Worm (Caenorhabditis elegans): Measurements from ENCODE around the gene ZC8.6.

ZC8.6 gene

DNA sequence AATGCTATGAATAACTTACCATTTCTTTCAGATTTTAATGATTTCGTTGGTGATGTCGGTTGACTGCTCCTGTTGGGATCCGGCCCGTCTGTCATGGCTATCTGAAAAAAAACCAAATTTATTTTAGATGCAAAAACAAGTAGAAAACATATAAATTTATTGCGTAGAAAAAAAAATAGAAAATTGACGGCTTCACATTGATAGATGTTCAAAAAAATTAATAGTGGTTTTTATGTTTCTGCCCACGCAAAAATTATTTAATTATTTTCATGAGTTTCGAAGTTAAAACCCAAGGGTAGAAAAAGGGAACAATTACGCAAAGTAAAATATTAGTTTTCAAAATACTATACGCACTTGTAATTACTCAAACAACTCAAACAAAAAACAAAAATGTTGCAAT lies 67.7 kb downstream of the ZC8.6 start, which contains the start of gene mct-4:
Gene mct-4 (minus strand): TSS at position 101 of the 400 bp plus-strand sequence.
- TF ChIP-seq unc-55 (GFP tag; optimal IDR thresholded peaks at IDR 0.05) = no peak
- TF ChIP-seq sma-3 (GFP tag; optimal IDR thresholded peaks at IDR 0.05) = no peak
- no peak for TF ChIP-seq nhr-23 (tag; optimal IDR thresholded peaks at IDR 0.05)
- no peak for TF ChIP-seq nhr-6 (tag; optimal IDR thresholded peaks at IDR 0.05)
- TF ChIP-seq nhr-12 (tag; optimal IDR thresholded peaks at IDR 0.05) = no peak
- TF ChIP-seq lin-11 (tag; optimal IDR thresholded peaks at IDR 0.05) = no peak

DNA sequence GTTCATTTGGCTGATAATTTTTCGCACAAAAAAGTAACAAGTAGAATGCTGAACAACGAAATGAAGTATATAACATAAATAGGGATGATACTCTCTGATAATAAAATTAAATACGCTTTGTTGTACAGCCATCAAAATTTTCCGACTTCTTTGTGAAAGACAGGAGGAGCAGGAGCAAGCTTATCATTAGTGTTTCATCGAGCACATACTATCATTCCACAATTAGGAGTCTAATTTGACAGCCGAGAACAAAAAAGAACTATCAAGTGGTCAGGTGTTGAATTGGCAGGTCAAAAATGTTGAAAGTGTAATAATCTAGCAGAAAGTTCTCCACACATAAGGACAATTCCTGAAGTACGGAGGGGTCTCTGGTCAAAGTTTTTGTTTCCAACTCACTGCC lies 69.3 kb downstream of the ZC8.6 start:
- TF ChIP-seq mbf-1 (tag; optimal IDR thresholded peaks at IDR 0.05) = no peak
- TF ChIP-seq nhr-11 (tag; optimal IDR thresholded peaks at IDR 0.05) = no peak
- TF ChIP-seq fos-1 (tag; optimal IDR thresholded peaks at IDR 0.05) = no peak

Data from whole organism, L2 larva.